Worm (Caenorhabditis elegans) whole organism, L2 larva: ENCODE results near the gene T06D8.10.

Experiments
- R02D3.7 ChIP-seq: fragments of 150-350 bp; optimal IDR thresholded peaks from 2 replicates; lab custom pipeline; 2014; ENCODE audit warnings: missing biosample characterization, missing genetic modification characterization
- ama-1 ChIP-seq: fragments of 150-350 bp; optimal IDR thresholded peaks from 2 replicates; lab custom pipeline; 2018; ENCODE audit warnings: inconsistent platforms
- blmp-1 ChIP-seq: sonication (generic microtip); optimal IDR thresholded peaks from 2 replicates; lab custom pipeline; 2017; ENCODE audit warnings: missing genetic modification characterization, mild to moderate bottlenecking, missing compliant biosample characterization, antibody characterized with exemption, moderate library complexity; ENCODE audit not compliant: insufficient read depth
- lin-11 ChIP-seq: fragments of 150-350 bp; sonication (generic microtip); optimal IDR thresholded peaks from 2 replicates; lab custom pipeline; 2014; ENCODE audit warnings: missing biosample characterization, missing genetic modification characterization, inconsistent platforms, mixed read lengths
- lin-13 ChIP-seq: fragments of 150-350 bp; optimal IDR thresholded peaks from 2 replicates; lab custom pipeline; 2014; ENCODE audit warnings: missing biosample characterization, missing genetic modification reagents, missing genetic modification characterization
- mab-5 ChIP-seq: fragments of 150-350 bp; optimal IDR thresholded peaks from 2 replicates; lab custom pipeline; 2014; ENCODE audit warnings: missing biosample characterization, missing genetic modification characterization
- nhr-12 ChIP-seq: fragments of 150-350 bp; optimal IDR thresholded peaks from 2 replicates; lab custom pipeline; 2014; ENCODE audit warnings: missing biosample characterization, missing genetic modification characterization
- nhr-23 ChIP-seq: fragments of 150-350 bp; optimal IDR thresholded peaks from 2 replicates; lab custom pipeline; 2014; ENCODE audit warnings: missing biosample characterization, missing genetic modification reagents, missing genetic modification characterization
- nhr-77 ChIP-seq: fragments of 150-350 bp; optimal IDR thresholded peaks from 2 replicates; lab custom pipeline; 2014; ENCODE audit warnings: missing biosample characterization, missing genetic modification characterization
- unc-62 ChIP-seq: fragments of 150-350 bp; optimal IDR thresholded peaks from 2 replicates; lab custom pipeline; 2014; ENCODE audit warnings: missing biosample characterization, missing genetic modification reagents, missing genetic modification characterization
- ztf-4 ChIP-seq: fragments of 150-350 bp; optimal IDR thresholded peaks from 2 replicates; lab custom pipeline; 2014; ENCODE audit warnings: missing biosample characterization, missing genetic modification characterization

DNA sequence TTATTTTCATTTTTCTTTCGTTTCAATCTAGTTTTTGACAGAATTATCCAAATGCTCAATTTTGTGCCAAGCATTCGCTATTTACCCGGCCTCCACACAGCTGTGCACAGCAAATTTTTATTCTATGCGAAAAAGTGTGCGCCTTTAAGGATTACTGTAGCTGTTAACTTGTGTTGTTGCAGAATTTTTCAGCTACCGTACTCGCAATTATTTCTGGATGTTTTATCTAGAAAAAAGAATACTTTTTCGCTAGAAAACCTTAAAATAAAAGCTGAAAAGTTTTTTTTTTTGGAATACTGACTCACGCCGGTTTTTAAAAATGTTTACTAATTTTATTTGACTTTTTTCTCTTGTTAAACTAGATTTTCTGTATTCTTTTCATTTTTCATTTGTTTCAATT lies 5.8 kb downstream of the T06D8.10 start:
- TF ChIP-seq lin-11 (tag; lab: Kevin White, UChicago) (no peak), nhr-77 (tag; lab: Kevin White, UChicago) (no peak), lin-13 (GFP tag; lab: Kevin White, UChicago) (no peak), unc-62 (GFP tag; lab: Kevin White, UChicago) (no peak), ama-1 (lab: Kevin White, UChicago) (no peak), R02D3.7 (no peak), blmp-1 (tag; lab: Kevin White, UChicago) (no peak), nhr-23 (no peak), mab-5 (tag; lab: Kevin White, UChicago) (no peak), nhr-12 (tag; lab: Kevin White, UChicago) (no peak), ztf-4 (tag; lab: Kevin White, UChicago) (no peak)
